Fruit fly (Drosophila melanogaster) whole organism: ENCODE data around the gene CG2841.

Source experiments
- CG8478 ChIP-seq: fragments of >200 bp; optimal IDR thresholded peaks from 2 replicates; lab custom pipeline; 2018; ENCODE audit warnings: inconsistent platforms
- Dll ChIP-seq: fragments of >200 bp; optimal IDR thresholded peaks from 2 replicates; lab custom pipeline; 2017
- EcR ChIP-seq, 2 experiments: fragments of >200 bp; optimal IDR thresholded peaks; 2 replicates each; lab custom pipeline; 2017; ENCODE audit warnings: missing biosample characterization in 2 of 2, missing genetic modification characterization in 2 of 2, missing genetic modification reagents in 2 of 2
- pan ChIP-seq: fragments of >200 bp; optimal IDR thresholded peaks from 2 replicates; lab custom pipeline; 2017
- psq ChIP-seq: fragments of >200 bp; optimal IDR thresholded peaks from 2 replicates; lab custom pipeline; 2017
- usp ChIP-seq: fragments of >200 bp; optimal IDR thresholded peaks from 2 replicates; lab custom pipeline; 2017; ENCODE audit warnings: missing biosample characterization, missing genetic modification characterization, mixed read lengths

DNA sequence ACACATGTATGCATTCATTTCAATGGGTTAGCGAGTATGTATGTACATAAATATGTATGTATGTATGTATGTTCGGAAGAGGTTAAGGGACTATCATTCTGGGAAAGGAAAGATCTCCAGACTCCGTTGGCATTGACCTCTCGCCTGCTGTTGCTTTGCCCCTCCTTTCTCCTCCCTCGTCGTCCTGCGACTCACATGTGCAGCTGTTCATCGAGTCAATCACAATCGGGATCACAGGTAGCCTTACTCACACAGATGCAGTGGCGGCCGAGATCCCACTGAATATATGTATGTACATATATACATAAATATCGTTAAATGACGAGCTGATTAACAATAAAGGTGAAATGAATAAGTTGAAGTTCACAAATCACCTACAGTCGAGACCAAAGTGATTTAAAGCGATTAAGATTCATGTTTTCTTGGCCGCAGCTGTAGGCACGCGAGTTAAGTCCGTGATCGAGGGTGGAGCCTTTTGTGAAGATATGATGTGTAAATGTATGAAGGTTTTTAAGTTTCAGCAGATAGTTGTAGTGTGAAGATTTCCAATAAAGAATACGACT lies 57.7 kb downstream of the CG2841 start:
- TF ChIP-seq psq (lab: Kevin White, UChicago) (no peak), usp (GFP tag; lab: Kevin White, UChicago) (no peak), CG8478 (lab: Kevin White, UChicago) (no peak), Dll (no peak), EcR (GFP tag; optimal IDR thresholded peaks at IDR 0.05; lab: Kevin White, UChicago) (no peak), pan (lab: Kevin White, UChicago) (no peak)
